Worm (Caenorhabditis elegans) whole organism, young adult: ENCODE measurements around the gene dyf-2.
A peak's percentile ranks its signal among the peaks of the same experiment; 100 is the strongest.

ENCODE experiments used
- D2030.7 ChIP-seq: fragments of 200-800 bp; sonication (Bioruptor generic); IDR thresholded peaks from 2 replicates; pipeline ENCODE4 v1.3.6; 2022; ENCODE audit warnings: missing genetic modification reagents, missing genetic modification characterization, missing compliant biosample characterization
- F10E7.11 ChIP-seq: sonication (generic microtip); optimal IDR thresholded peaks from 2 replicates; lab custom pipeline; 2017; ENCODE audit warnings: mild to moderate bottlenecking, missing genetic modification characterization, moderate library complexity, missing compliant biosample characterization
- F33H1.4 ChIP-seq: fragments of 200-800 bp; sonication (Bioruptor generic); IDR thresholded peaks from 2 replicates; pipeline ENCODE4 v1.3.6; 2022; ENCODE audit warnings: missing genetic modification reagents, missing genetic modification characterization, missing compliant biosample characterization
- F39B2.1 ChIP-seq: fragments of 200-800 bp; sonication (Bioruptor generic); IDR thresholded peaks from 2 replicates; pipeline ENCODE4 v1.3.6; 2022; ENCODE audit warnings: missing genetic modification reagents, missing genetic modification characterization, missing compliant biosample characterization
- F57C9.4 ChIP-seq: sonication (generic microtip); optimal IDR thresholded peaks from 2 replicates; lab custom pipeline; 2017; ENCODE audit warnings: mild to moderate bottlenecking, missing genetic modification characterization, missing compliant biosample characterization
- T07F8.4 ChIP-seq: sonication (generic microtip); optimal IDR thresholded peaks from 2 replicates; lab custom pipeline; 2016; ENCODE audit warnings: mild to moderate bottlenecking, missing genetic modification characterization, moderate library complexity, missing compliant biosample characterization
- Y67H2A.10 ChIP-seq: fragments of 200-800 bp; sonication (Bioruptor generic); conservative IDR thresholded peaks from 2 replicates; pipeline ENCODE4 v1.3.6; 2022; ENCODE audit warnings: missing genetic modification reagents, missing genetic modification characterization, missing compliant biosample characterization
- ZK185.1 ChIP-seq: sonication (generic microtip); optimal IDR thresholded peaks from 2 replicates; lab custom pipeline; 2016; ENCODE audit warnings: mild to moderate bottlenecking, missing genetic modification characterization, missing compliant biosample characterization; ENCODE audit not compliant: poor library complexity, severe bottlenecking
- bed-1 ChIP-seq: fragments of 200-800 bp; sonication (Bioruptor generic); IDR thresholded peaks from 2 replicates; pipeline ENCODE4 v1.3.6; 2022; ENCODE audit warnings: missing genetic modification reagents, missing genetic modification characterization, missing compliant biosample characterization
- bed-2 ChIP-seq: fragments of 200-800 bp; sonication (Bioruptor generic); IDR thresholded peaks from 2 replicates; pipeline ENCODE4 v1.3.6; 2022; ENCODE audit warnings: missing genetic modification reagents, missing genetic modification characterization, missing compliant biosample characterization
- ceh-40 ChIP-seq: fragments of 200-800 bp; sonication (Bioruptor generic); IDR thresholded peaks from 2 replicates; pipeline ENCODE4 v1.3.6; 2022; ENCODE audit warnings: missing genetic modification characterization, missing compliant biosample characterization
- ceh-91 ChIP-seq: fragments of 200-800 bp; sonication (Bioruptor generic); IDR thresholded peaks from 2 replicates; pipeline ENCODE4 v1.3.6; 2022; ENCODE audit warnings: missing genetic modification reagents, missing genetic modification characterization, missing compliant biosample characterization
- dpl-1 ChIP-seq: fragments of 150-350 bp; optimal IDR thresholded peaks from 2 replicates; lab custom pipeline; 2014; ENCODE audit warnings: missing biosample characterization, missing genetic modification reagents, missing genetic modification characterization
- efl-1 ChIP-seq: fragments of 150-350 bp; optimal IDR thresholded peaks from 2 replicates; lab custom pipeline; 2014; ENCODE audit warnings: missing biosample characterization, missing genetic modification reagents, missing genetic modification characterization
- lin-26 ChIP-seq: fragments of 200-800 bp; sonication (Bioruptor generic); IDR thresholded peaks from 2 replicates; pipeline ENCODE4 v1.3.6; 2022; ENCODE audit warnings: missing genetic modification reagents, missing genetic modification characterization, missing compliant biosample characterization
- lin-40 ChIP-seq: sonication (generic microtip); optimal IDR thresholded peaks from 2 replicates; lab custom pipeline; 2016; ENCODE audit warnings: missing genetic modification characterization, mild to moderate bottlenecking, missing compliant biosample characterization, missing genotype, missing genetic modification reagents
- lin-54 ChIP-seq: fragments of 200-800 bp; sonication (Bioruptor generic); optimal IDR thresholded peaks from 2 replicates; lab custom pipeline; 2018; ENCODE audit warnings: mild to moderate bottlenecking, missing genetic modification characterization, missing compliant biosample characterization
- lsl-1 ChIP-seq: fragments of 200-800 bp; sonication (Bioruptor generic); optimal IDR thresholded peaks from 2 replicates; lab custom pipeline; 2018; ENCODE audit warnings: mild to moderate bottlenecking, missing genetic modification characterization, moderate library complexity, missing compliant biosample characterization
- madf-6 ChIP-seq: fragments of 200-800 bp; sonication (Bioruptor generic); IDR thresholded peaks from 2 replicates; pipeline ENCODE4 v1.3.6; 2022; ENCODE audit warnings: missing genetic modification reagents, missing genetic modification characterization, missing compliant biosample characterization
- madf-8 ChIP-seq: fragments of 200-800 bp; sonication (Bioruptor generic); conservative IDR thresholded peaks from 2 replicates; pipeline ENCODE4 v1.3.6; 2022; ENCODE audit warnings: missing genetic modification reagents, missing genetic modification characterization, missing compliant biosample characterization
- mel-28 ChIP-seq: sonication (generic microtip); optimal IDR thresholded peaks from 2 replicates; lab custom pipeline; 2016; ENCODE audit warnings: borderline replicate concordance, mild to moderate bottlenecking, missing genetic modification characterization, missing compliant biosample characterization
- nhr-80 ChIP-seq: sonication (generic microtip); optimal IDR thresholded peaks from 2 replicates; lab custom pipeline; 2016; ENCODE audit warnings: missing genetic modification characterization, missing compliant biosample characterization
- repo-1 ChIP-seq: sonication (generic microtip); optimal IDR thresholded peaks from 2 replicates; lab custom pipeline; 2017; ENCODE audit warnings: mild to moderate bottlenecking, missing genetic modification characterization, missing compliant biosample characterization
- snpc-1.3 ChIP-seq: sonication (generic microtip); optimal IDR thresholded peaks from 2 replicates; lab custom pipeline; 2017; ENCODE audit warnings: missing genetic modification characterization, mild to moderate bottlenecking, missing compliant biosample characterization, antibody characterized with exemption, moderate library complexity, missing genotype, missing genetic modification reagents; ENCODE audit not compliant: insufficient read depth
- snpc-3.4 ChIP-seq: sonication (generic microtip); optimal IDR thresholded peaks from 2 replicates; lab custom pipeline; 2017; ENCODE audit warnings: missing genetic modification characterization, mild to moderate bottlenecking, missing compliant biosample characterization, antibody characterized with exemption, moderate library complexity, missing genotype, missing genetic modification reagents
- xnd-1 ChIP-seq: sonication (generic microtip); optimal IDR thresholded peaks from 2 replicates; lab custom pipeline; 2016; ENCODE audit warnings: missing genotype, missing genetic modification reagents, missing genetic modification characterization, missing compliant biosample characterization
- zim-3 ChIP-seq: sonication (generic microtip); optimal IDR thresholded peaks from 2 replicates; lab custom pipeline; 2017; ENCODE audit warnings: mild to moderate bottlenecking, missing genetic modification characterization, moderate library complexity, missing compliant biosample characterization
- ztf-18 ChIP-seq: sonication (generic microtip); optimal IDR thresholded peaks from 2 replicates; lab custom pipeline; 2016; ENCODE audit warnings: missing genotype, mild to moderate bottlenecking, missing genetic modification characterization, missing compliant biosample characterization
- ztf-25 ChIP-seq: fragments of 200-800 bp; sonication (Bioruptor generic); IDR thresholded peaks from 2 replicates; pipeline ENCODE4 v1.3.6; 2022; ENCODE audit warnings: missing genetic modification reagents, missing genetic modification characterization, missing compliant biosample characterization
- ztf-3 ChIP-seq: fragments of 200-800 bp; sonication (Bioruptor generic); optimal IDR thresholded peaks from 2 replicates; lab custom pipeline; 2018; ENCODE audit warnings: mild to moderate bottlenecking, missing genetic modification characterization, missing compliant biosample characterization

Gene dyf-2

DNA sequence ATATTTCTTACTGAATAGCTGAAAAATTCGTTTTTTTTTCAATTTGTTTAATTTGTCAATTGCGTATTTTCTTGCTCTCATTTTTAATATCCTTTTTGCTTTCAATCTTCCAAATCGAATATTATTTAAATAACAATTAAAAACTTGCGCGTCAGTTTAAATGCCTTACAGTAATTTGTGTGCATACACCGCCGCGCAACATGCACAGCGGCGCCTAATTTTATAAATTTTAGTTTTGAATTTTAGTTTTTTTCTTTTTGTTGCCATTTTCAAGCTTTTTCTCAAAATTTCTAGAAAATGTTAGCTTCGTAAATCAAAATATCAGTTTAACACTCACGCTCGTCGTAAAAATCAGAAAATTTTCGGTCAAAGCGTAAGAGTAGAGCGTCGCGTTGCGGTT, 3.0 kb downstream of the dyf-2 start:
- TF ChIP-seq efl-1 (GFP tag; lab: Kevin White, UChicago) (peak; percentile 84), lsl-1 (GFP tag; lab: Kevin White, UChicago) (peak; percentile 84), ceh-91 (peak; percentile 24; the same call in 1 of the 2 replicates), F10E7.11 (tag; lab: Kevin White, UChicago) (no peak), mel-28 (tag; lab: Kevin White, UChicago) (no peak), madf-8 (GFP tag; lab: Robert Waterston, UW) (peak; percentile 51; the same call in 1 of the 2 replicates), snpc-3.4 (tag; lab: Kevin White, UChicago) (peak; percentile 23), F33H1.4 (peak; percentile 54), lin-40 (no peak), dpl-1 (GFP tag; lab: Kevin White, UChicago) (peak; percentile 60), ztf-18 (tag; lab: Kevin White, UChicago) (no peak), bed-2 (GFP tag; lab: Robert Waterston, UW) (no peak), ceh-40 (GFP tag; lab: Robert Waterston, UW) (no peak), ztf-25 (GFP tag; lab: Robert Waterston, UW) (no peak), T07F8.4 (tag; lab: Kevin White, UChicago) (no peak), snpc-1.3 (tag; lab: Kevin White, UChicago) (peak; percentile 36), xnd-1 (tag; lab: Kevin White, UChicago) (peak; percentile 54), repo-1 (tag; lab: Kevin White, UChicago) (no peak), D2030.7 (GFP tag; lab: Robert Waterston, UW) (peak; percentile 57), lin-54 (GFP tag; lab: Kevin White, UChicago) (peak; percentile 7), madf-6 (GFP tag; lab: Robert Waterston, UW) (peak; percentile 74)

DNA sequence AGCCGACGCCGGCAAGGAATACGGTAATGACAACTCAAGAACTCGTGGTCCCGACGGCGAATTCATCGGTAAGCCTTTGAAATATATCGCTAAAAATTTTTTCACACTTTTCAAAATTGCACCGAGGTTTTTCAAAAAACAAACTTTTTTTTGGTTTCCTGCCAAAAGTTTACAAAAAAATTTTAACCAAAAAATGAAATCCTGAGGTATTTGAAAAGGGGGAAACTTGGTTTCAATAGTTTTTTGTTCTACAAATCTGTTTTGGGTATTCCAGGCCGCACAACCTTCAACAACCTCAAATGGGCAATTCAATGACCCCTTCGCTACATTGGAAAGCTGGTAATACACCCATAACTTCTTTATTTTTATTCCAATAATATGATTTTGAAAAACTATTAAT, 4.2 kb downstream of the dyf-2 start:
- TF ChIP-seq ztf-18 (tag; lab: Kevin White, UChicago): no peak
- no peak for TF ChIP-seq F57C9.4 (tag; lab: Kevin White, UChicago)

DNA sequence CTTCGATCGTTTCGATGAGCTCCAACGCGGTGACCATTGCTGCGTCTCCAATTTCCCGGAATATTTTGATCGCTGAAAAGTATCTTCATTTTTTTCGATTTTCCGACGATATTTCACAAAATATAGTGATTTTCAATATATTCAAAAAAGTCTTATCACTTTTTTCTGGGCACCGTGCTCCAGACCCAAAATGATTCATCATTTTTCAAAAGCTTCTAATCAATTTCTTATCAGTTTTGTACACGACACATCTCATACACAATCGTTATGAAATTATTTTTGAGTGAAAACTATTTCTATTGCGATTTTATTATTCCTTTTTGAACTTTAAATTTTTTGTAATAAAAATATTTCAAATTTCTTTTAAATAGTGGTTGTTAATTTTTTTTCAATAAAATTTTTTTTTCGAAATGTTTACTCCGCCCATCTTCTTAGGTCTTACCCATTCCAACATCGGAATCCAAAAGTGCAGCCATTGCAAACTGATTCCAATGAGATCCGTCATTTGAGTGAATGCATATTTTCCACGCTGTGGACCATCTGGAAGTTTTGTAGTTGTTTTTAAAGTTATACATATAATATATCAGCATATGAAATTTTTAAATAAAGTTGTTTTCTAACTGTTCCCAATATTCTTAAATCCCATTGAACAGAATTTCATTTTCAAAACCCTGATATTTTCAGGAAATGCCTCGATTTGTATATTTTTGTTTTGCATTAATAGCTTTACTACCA, 7.3 kb downstream of the dyf-2 start, which contains the start of gene sid-2:
sid-2 (plus strand) TSS at position 685 of the 735 bp plus-strand sequence.
- peak; percentile 41 for TF ChIP-seq nhr-80
- TF ChIP-seq xnd-1 (tag; lab: Kevin White, UChicago): no peak
- no peak for TF ChIP-seq zim-3 (tag; lab: Kevin White, UChicago)
- no peak for TF ChIP-seq lin-26 (GFP tag; lab: Robert Waterston, UW)
- no peak for TF ChIP-seq ZK185.1 (tag; lab: Kevin White, UChicago)
- no peak for TF ChIP-seq Y67H2A.10 (GFP tag; lab: Robert Waterston, UW)
- no peak for TF ChIP-seq F39B2.1 (GFP tag; lab: Robert Waterston, UW)
- TF ChIP-seq bed-1: no peak

DNA sequence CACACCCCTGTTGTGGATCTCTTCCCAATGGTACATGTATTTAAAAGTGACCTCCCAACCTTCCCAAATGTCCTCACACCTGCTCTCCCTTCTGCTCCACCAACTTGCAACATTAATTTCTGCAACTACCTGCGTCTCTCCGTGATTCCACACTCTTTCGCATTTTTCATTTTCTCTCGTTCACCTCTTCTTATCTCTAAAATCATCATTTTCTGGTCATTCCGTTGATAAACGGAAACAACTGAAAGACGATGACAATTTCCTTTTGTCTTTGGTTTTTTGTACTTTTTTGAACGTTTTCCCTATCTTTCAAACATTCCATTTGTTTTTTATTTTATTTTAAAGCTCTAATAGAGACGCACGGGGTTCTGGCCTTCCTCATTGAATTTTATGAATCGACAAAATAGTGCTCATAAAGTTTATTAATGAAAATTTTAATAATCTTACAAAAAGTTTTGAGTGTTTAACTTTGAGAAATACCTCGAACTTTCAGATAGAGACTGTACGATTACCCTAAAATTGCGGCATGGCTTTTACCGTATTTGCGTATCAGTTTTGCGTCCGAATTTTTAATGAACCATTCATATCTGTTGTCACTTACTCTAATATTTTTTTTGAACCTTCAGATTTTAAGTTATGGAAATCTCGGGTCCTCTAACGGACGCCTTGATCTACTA, 13.5 kb downstream of the dyf-2 start, which contains the start of gene aqp-11:
aqp-11 (plus strand) TSS at position 627 of the 677 bp plus-strand sequence.
- TF ChIP-seq ztf-3 (no peak), nhr-80 (peak; percentile 63)
